Worm (Caenorhabditis elegans) whole organism, L3 larva: ENCODE results near the gene F47D12.3.

Experiments
- R02D3.7 ChIP-seq: fragments of 150-350 bp; optimal IDR thresholded peaks from 2 replicates; lab custom pipeline; 2014; ENCODE audit warnings: missing biosample characterization, missing genetic modification characterization
- ama-1 ChIP-seq: fragments of 150-350 bp; optimal IDR thresholded peaks from 2 replicates; lab custom pipeline; 2018
- egl-27 ChIP-seq: sonication (generic microtip); optimal IDR thresholded peaks from 4 replicates; lab custom pipeline; 2017; ENCODE audit warnings: missing biosample characterization, missing genetic modification reagents, missing genetic modification characterization
- fkh-10 ChIP-seq: sonication (generic microtip); optimal IDR thresholded peaks from 2 replicates; lab custom pipeline; 2017; ENCODE audit warnings: missing biosample characterization, missing genetic modification reagents, missing genetic modification characterization
- lin-39 ChIP-seq: fragments of 150-350 bp; optimal IDR thresholded peaks from 2 replicates; lab custom pipeline; 2018; ENCODE audit warnings: missing biosample characterization, missing genetic modification reagents, missing genetic modification characterization
- nhr-11 ChIP-seq: fragments of 150-350 bp; optimal IDR thresholded peaks from 2 replicates; lab custom pipeline; 2014; ENCODE audit warnings: missing biosample characterization, missing genetic modification characterization
- pqm-1 ChIP-seq: fragments of 150-350 bp; optimal IDR thresholded peaks from 2 replicates; lab custom pipeline; 2017; ENCODE audit warnings: missing biosample characterization, missing genetic modification characterization, inconsistent platforms
- skn-1 ChIP-seq: fragments of 150-350 bp; optimal IDR thresholded peaks from 2 replicates; lab custom pipeline; 2014; ENCODE audit warnings: missing biosample characterization, missing genetic modification characterization

DNA sequence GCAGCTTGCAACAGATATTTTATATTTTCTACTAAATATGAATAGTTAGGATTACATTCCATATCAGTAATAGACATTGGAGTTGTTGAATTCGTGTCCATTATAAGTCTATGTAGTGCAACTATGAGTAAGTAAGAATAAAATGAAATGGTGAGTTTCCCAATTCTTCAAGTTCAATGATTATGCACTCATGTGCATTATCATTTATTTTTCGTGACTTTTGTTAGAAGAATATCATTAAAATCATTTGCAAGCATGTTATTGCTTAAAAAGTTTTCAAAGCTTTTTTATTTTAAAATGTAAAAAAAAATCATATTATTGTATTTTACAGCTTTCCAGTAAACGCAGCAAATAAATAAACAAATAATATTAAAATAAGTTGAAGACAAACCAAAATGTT lies 41.6 kb upstream of the F47D12.3 start, which contains the start of gene srg-9:
- no peak for TF ChIP-seq lin-39
- no peak for TF ChIP-seq R02D3.7
- TF ChIP-seq ama-1 (lab: Kevin White, UChicago): no peak
- no peak for TF ChIP-seq egl-27
- TF ChIP-seq fkh-10: no peak
- TF ChIP-seq skn-1 (tag; lab: Kevin White, UChicago): no peak
- no peak for TF ChIP-seq pqm-1
- TF ChIP-seq nhr-11: no peak
